Worm (Caenorhabditis elegans) whole organism, late embryonic: Measurements from ENCODE around the gene fbxa-59.

Experiments used
- C08G9.2 ChIP-seq: sonication (generic microtip); optimal IDR thresholded peaks from 2 replicates; lab custom pipeline; 2016; ENCODE audit warnings: mild to moderate bottlenecking, missing genetic modification characterization, moderate library complexity, missing compliant biosample characterization
- C38D4.7 ChIP-seq: fragments of 200-800 bp; sonication (Bioruptor generic); optimal IDR thresholded peaks from 2 replicates; lab custom pipeline; 2018; ENCODE audit warnings: mild to moderate bottlenecking, missing genetic modification characterization, moderate library complexity, missing compliant biosample characterization
- F13H6.1 ChIP-seq: sonication (generic microtip); optimal IDR thresholded peaks from 2 replicates; lab custom pipeline; 2016; ENCODE audit warnings: missing genetic modification characterization, missing compliant biosample characterization
- K09A11.1 ChIP-seq: sonication (generic microtip); optimal IDR thresholded peaks from 2 replicates; lab custom pipeline; 2017; ENCODE audit warnings: antibody characterized with exemption, mild to moderate bottlenecking, missing genetic modification characterization, missing compliant biosample characterization; ENCODE audit not compliant: insufficient read depth
- ama-1 ChIP-seq: fragments of 150-350 bp; optimal IDR thresholded peaks from 2 replicates; lab custom pipeline; 2014
- ceh-14 ChIP-seq: sonication (generic microtip); optimal IDR thresholded peaks from 2 replicates; lab custom pipeline; 2016; ENCODE audit warnings: missing genotype, missing genetic modification characterization, missing compliant biosample characterization
- ceh-30 ChIP-seq: fragments of 150-350 bp; optimal IDR thresholded peaks from 2 replicates; lab custom pipeline; 2014; ENCODE audit warnings: missing biosample characterization, missing genetic modification characterization
- ceh-48 ChIP-seq: sonication (generic microtip); optimal IDR thresholded peaks from 2 replicates; lab custom pipeline; 2016; ENCODE audit warnings: missing genetic modification characterization, inconsistent platforms, missing compliant biosample characterization
- dmd-4 ChIP-seq: sonication (generic microtip); optimal IDR thresholded peaks from 2 replicates; lab custom pipeline; 2016; ENCODE audit warnings: borderline replicate concordance, missing genetic modification characterization, missing compliant biosample characterization
- elt-4 ChIP-seq: sonication (generic microtip); optimal IDR thresholded peaks from 2 replicates; lab custom pipeline; 2016; ENCODE audit warnings: missing genetic modification characterization, missing compliant biosample characterization
- ets-4 ChIP-seq: sonication (generic microtip); optimal IDR thresholded peaks from 2 replicates; lab custom pipeline; 2016; ENCODE audit warnings: missing genetic modification characterization, missing compliant biosample characterization
- fax-1 ChIP-seq: sonication (generic microtip); optimal IDR thresholded peaks from 2 replicates; lab custom pipeline; 2016; ENCODE audit warnings: missing genotype, missing genetic modification characterization, missing compliant biosample characterization
- fkh-10 ChIP-seq: fragments of 150-350 bp; optimal IDR thresholded peaks from 2 replicates; lab custom pipeline; 2014; ENCODE audit warnings: missing biosample characterization, missing genetic modification reagents, missing genetic modification characterization
- fkh-6 ChIP-seq: sonication (generic microtip); optimal IDR thresholded peaks from 2 replicates; lab custom pipeline; 2016; ENCODE audit warnings: missing genetic modification characterization, missing compliant biosample characterization
- hlh-13 ChIP-seq: fragments of 200-800 bp; sonication (Bioruptor generic); optimal IDR thresholded peaks from 2 replicates; lab custom pipeline; 2018; ENCODE audit warnings: mild to moderate bottlenecking, missing genetic modification characterization, missing compliant biosample characterization
- hlh-15 ChIP-seq: sonication (generic microtip); optimal IDR thresholded peaks from 2 replicates; lab custom pipeline; 2016; ENCODE audit warnings: missing genetic modification characterization, missing compliant biosample characterization
- hlh-30 ChIP-seq: sonication (generic microtip); optimal IDR thresholded peaks from 2 replicates; lab custom pipeline; 2017; ENCODE audit warnings: antibody characterized with exemption, missing genetic modification characterization, missing compliant biosample characterization; ENCODE audit not compliant: insufficient read depth
- madf-2 ChIP-seq: sonication (generic microtip); optimal IDR thresholded peaks from 2 replicates; lab custom pipeline; 2017; ENCODE audit warnings: missing genetic modification characterization, missing compliant biosample characterization
- nfya-1 ChIP-seq: sonication (generic microtip); optimal IDR thresholded peaks from 2 replicates; lab custom pipeline; 2017; ENCODE audit warnings: missing genetic modification characterization, mild to moderate bottlenecking, missing compliant biosample characterization, antibody characterized with exemption, moderate library complexity
- nhr-232 ChIP-seq: sonication (generic microtip); optimal IDR thresholded peaks from 2 replicates; lab custom pipeline; 2016; ENCODE audit warnings: missing genetic modification characterization, missing compliant biosample characterization
- odd-2 ChIP-seq: sonication (generic microtip); optimal IDR thresholded peaks from 2 replicates; lab custom pipeline; 2017; ENCODE audit warnings: antibody characterized with exemption, mild to moderate bottlenecking, missing genetic modification characterization, missing compliant biosample characterization
- pha-2 ChIP-seq: sonication (generic microtip); optimal IDR thresholded peaks from 2 replicates; lab custom pipeline; 2017; ENCODE audit warnings: mild to moderate bottlenecking, missing genetic modification characterization, missing compliant biosample characterization
- pqm-1 ChIP-seq: sonication (generic microtip); optimal IDR thresholded peaks from 2 replicates; lab custom pipeline; 2016; ENCODE audit warnings: missing genetic modification characterization, missing compliant biosample characterization
- syd-9 ChIP-seq: sonication (generic microtip); optimal IDR thresholded peaks from 2 replicates; lab custom pipeline; 2016; ENCODE audit warnings: mild to moderate bottlenecking, missing genetic modification characterization, moderate library complexity, missing compliant biosample characterization
- unc-55 ChIP-seq: sonication (generic microtip); optimal IDR thresholded peaks from 2 replicates; lab custom pipeline; 2017; ENCODE audit warnings: missing biosample characterization, missing genetic modification reagents, missing genetic modification characterization
- ztf-16 ChIP-seq: sonication (generic microtip); optimal IDR thresholded peaks from 2 replicates; lab custom pipeline; 2017; ENCODE audit warnings: missing genetic modification characterization, missing compliant biosample characterization

fbxa-59 gene

ce11 chrIII:896904-897303 is 46.4 kb downstream of the fbxa-59 start:
- no peak for TF ChIP-seq syd-9 (tag; lab: Kevin White, UChicago)
- no peak for TF ChIP-seq dmd-4
- no peak for TF ChIP-seq K09A11.1 (tag; lab: Kevin White, UChicago)
- no peak for TF ChIP-seq hlh-30 (tag; lab: Kevin White, UChicago)
- TF ChIP-seq F13H6.1 (tag; lab: Kevin White, UChicago) = no peak
- no peak for TF ChIP-seq nhr-232 (tag; lab: Kevin White, UChicago)
- TF ChIP-seq elt-4 (tag; lab: Kevin White, UChicago) = no peak
- TF ChIP-seq hlh-15 (tag; lab: Kevin White, UChicago) = no peak
- no peak for TF ChIP-seq odd-2 (tag; lab: Kevin White, UChicago)
- TF ChIP-seq ceh-48 (tag; lab: Kevin White, UChicago) = no peak
- no peak for TF ChIP-seq ceh-14 (tag; lab: Kevin White, UChicago)
- no peak for TF ChIP-seq ets-4 (tag; lab: Kevin White, UChicago)
- no peak for TF ChIP-seq fkh-10 (GFP tag; lab: Kevin White, UChicago)
- TF ChIP-seq ceh-30 (tag; lab: Kevin White, UChicago) = no peak
- TF ChIP-seq pqm-1 (tag; lab: Kevin White, UChicago) = no peak
- TF ChIP-seq, all 69 proteins: peak for 0

- no peak for TF ChIP-seq ama-1 (lab: Kevin White, UChicago)
- TF ChIP-seq fkh-10 (GFP tag; lab: Kevin White, UChicago) = no peak
- TF ChIP-seq ztf-16 = no peak
- no peak for TF ChIP-seq ceh-30 (tag; lab: Kevin White, UChicago)
- TF ChIP-seq fkh-6 (tag; lab: Kevin White, UChicago) = no peak
- TF ChIP-seq unc-55 (GFP tag; lab: Kevin White, UChicago) = no peak
- no peak for TF ChIP-seq ets-4 (tag; lab: Kevin White, UChicago)
- TF ChIP-seq pha-2 = no peak
- no peak for TF ChIP-seq C38D4.7 (GFP tag; lab: Kevin White, UChicago)
- no peak for TF ChIP-seq fax-1
- TF ChIP-seq madf-2 (tag; lab: Kevin White, UChicago) = no peak
- TF ChIP-seq nfya-1 = no peak
- no peak for TF ChIP-seq hlh-13
- TF ChIP-seq ceh-14 (tag; lab: Kevin White, UChicago) = no peak
These were observed 47.8 kb downstream of the fbxa-59 start, which contains the start of the genes ztf-18 and F23H11.2 for ce11 chrIII:895525-895924. TSS of gene ztf-18 (minus strand) at chrIII:895712. TSS of gene F23H11.2 (plus strand) at chrIII:895747.

ce11 chrIII:891014-891413 is 52.3 kb downstream of the fbxa-59 start, which contains the start of gene T24C4.10:
TSS of gene T24C4.10 (minus strand) at chrIII:891243.
- no peak for TF ChIP-seq C08G9.2
